Worm (Caenorhabditis elegans) whole organism, mixed stage, embryonic: ENCODE measurements around the gene F54D5.2.

Experiments
- bed-3 ChIP-seq: fragments of 200-800 bp; sonication (Bioruptor generic); optimal IDR thresholded peaks from 3 replicates; lab custom pipeline; 2018; ENCODE audit warnings: mild to moderate bottlenecking, missing genetic modification characterization, moderate library complexity, missing compliant biosample characterization
- blmp-1 ChIP-seq: fragments of 150-350 bp; optimal IDR thresholded peaks from 2 replicates; lab custom pipeline; 2014; ENCODE audit warnings: missing biosample characterization, missing genetic modification characterization
- ceh-39 ChIP-seq: fragments of 150-350 bp; optimal IDR thresholded peaks from 2 replicates; lab custom pipeline; 2014; ENCODE audit warnings: missing biosample characterization, missing genetic modification characterization
- ceh-43 ChIP-seq: fragments of 200-800 bp; sonication (Bioruptor generic); optimal IDR thresholded peaks from 2 replicates; lab custom pipeline; 2018; ENCODE audit warnings: mild to moderate bottlenecking, missing genetic modification characterization, moderate library complexity, missing compliant biosample characterization
- ceh-83 ChIP-seq: fragments of 200-800 bp; sonication (Bioruptor generic); optimal IDR thresholded peaks from 2 replicates; lab custom pipeline; 2018; ENCODE audit warnings: mild to moderate bottlenecking, missing genetic modification characterization, missing compliant biosample characterization
- ces-1 ChIP-seq: fragments of 150-350 bp; optimal IDR thresholded peaks from 2 replicates; lab custom pipeline; 2014; ENCODE audit warnings: missing biosample characterization, missing genetic modification reagents, missing genetic modification characterization
- cnd-1 ChIP-seq: fragments of 200-800 bp; sonication (Bioruptor generic); optimal IDR thresholded peaks from 2 replicates; lab custom pipeline; 2018; ENCODE audit warnings: mild to moderate bottlenecking, missing genetic modification characterization, missing compliant biosample characterization
- drap-1 ChIP-seq: fragments of 200-800 bp; sonication (Bioruptor generic); optimal IDR thresholded peaks from 3 replicates; lab custom pipeline; 2018; ENCODE audit warnings: mild to moderate bottlenecking, missing genetic modification characterization, missing compliant biosample characterization
- elt-1 ChIP-seq: sonication (generic microtip); optimal IDR thresholded peaks from 2 replicates; lab custom pipeline; 2017; ENCODE audit warnings: missing genetic modification characterization, mild to moderate bottlenecking, missing compliant biosample characterization, antibody characterized with exemption, moderate library complexity, borderline replicate concordance; ENCODE audit not compliant: insufficient read depth
- elt-3 ChIP-seq: fragments of 150-350 bp; optimal IDR thresholded peaks from 2 replicates; lab custom pipeline; 2014; ENCODE audit warnings: missing biosample characterization, missing genetic modification characterization
- flh-1 ChIP-seq: fragments of 200-800 bp; sonication (Bioruptor generic); optimal IDR thresholded peaks from 2 replicates; lab custom pipeline; 2018; ENCODE audit warnings: mild to moderate bottlenecking, missing genetic modification characterization, moderate library complexity, missing compliant biosample characterization
- ham-2 ChIP-seq: fragments of 200-800 bp; sonication (Bioruptor generic); optimal IDR thresholded peaks from 2 replicates; lab custom pipeline; 2018; ENCODE audit warnings: mild to moderate bottlenecking, missing genetic modification characterization, missing compliant biosample characterization
- hlh-1 ChIP-seq: fragments of 150-350 bp; optimal IDR thresholded peaks from 2 replicates; lab custom pipeline; 2014; ENCODE audit warnings: missing biosample characterization, missing genetic modification reagents, missing genetic modification characterization
- lin-13 ChIP-seq: fragments of 150-350 bp; optimal IDR thresholded peaks from 2 replicates; lab custom pipeline; 2014; ENCODE audit warnings: missing biosample characterization, missing genetic modification characterization
- lsy-2 ChIP-seq: fragments of 150-350 bp; optimal IDR thresholded peaks from 2 replicates; lab custom pipeline; 2014; ENCODE audit warnings: missing biosample characterization, missing genetic modification characterization
- mls-2 ChIP-seq: sonication (generic microtip); optimal IDR thresholded peaks from 2 replicates; lab custom pipeline; 2016; ENCODE audit warnings: mild to moderate bottlenecking, missing genetic modification characterization, moderate library complexity, missing compliant biosample characterization
- nhr-2 ChIP-seq: fragments of 150-350 bp; optimal IDR thresholded peaks from 2 replicates; lab custom pipeline; 2014; ENCODE audit warnings: missing biosample characterization, missing genetic modification characterization
- nhr-237 ChIP-seq: fragments of 150-350 bp; optimal IDR thresholded peaks from 2 replicates; lab custom pipeline; 2014; ENCODE audit warnings: missing biosample characterization, missing genetic modification characterization
- nhr-28 ChIP-seq: fragments of 150-350 bp; optimal IDR thresholded peaks from 2 replicates; lab custom pipeline; 2014; ENCODE audit warnings: missing biosample characterization, missing genetic modification characterization
- nhr-76 ChIP-seq: sonication (generic microtip); optimal IDR thresholded peaks from 2 replicates; lab custom pipeline; 2017; ENCODE audit warnings: missing biosample characterization, missing genetic modification characterization
- pha-4 ChIP-seq: fragments of 150-350 bp; optimal IDR thresholded peaks from 2 replicates; lab custom pipeline; 2018; ENCODE audit warnings: missing biosample characterization, missing genetic modification reagents, missing genetic modification characterization
- sem-2 ChIP-seq: fragments of 200-800 bp; sonication (Bioruptor generic); optimal IDR thresholded peaks from 2 replicates; lab custom pipeline; 2018; ENCODE audit warnings: mild to moderate bottlenecking, missing genetic modification characterization, missing compliant biosample characterization
- snpc-4 ChIP-seq: fragments of 150-350 bp; optimal IDR thresholded peaks from 2 replicates; lab custom pipeline; 2014; ENCODE audit warnings: missing biosample characterization, missing genetic modification characterization
- sptf-1 ChIP-seq: sonication (generic microtip); optimal IDR thresholded peaks from 2 replicates; lab custom pipeline; 2017; ENCODE audit warnings: mild to moderate bottlenecking, missing genetic modification characterization, moderate library complexity, missing compliant biosample characterization
- unc-120 ChIP-seq: sonication (generic microtip); optimal IDR thresholded peaks from 2 replicates; lab custom pipeline; 2017; ENCODE audit warnings: missing genetic modification characterization, missing compliant biosample characterization; ENCODE audit not compliant: poor library complexity, severe bottlenecking
- unc-39 ChIP-seq: fragments of 150-350 bp; optimal IDR thresholded peaks from 2 replicates; lab custom pipeline; 2014; ENCODE audit warnings: missing biosample characterization, missing genetic modification characterization
- unc-62 ChIP-seq: fragments of 150-350 bp; optimal IDR thresholded peaks from 2 replicates; lab custom pipeline; 2014; ENCODE audit warnings: missing biosample characterization, missing genetic modification reagents, missing genetic modification characterization
- zip-8 ChIP-seq: fragments of 150-350 bp; optimal IDR thresholded peaks from 2 replicates; lab custom pipeline; 2014; ENCODE audit warnings: missing biosample characterization, missing genetic modification characterization
- ztf-11 ChIP-seq: fragments of 150-350 bp; optimal IDR thresholded peaks from 2 replicates; lab custom pipeline; 2014; ENCODE audit warnings: missing biosample characterization, missing genetic modification characterization

F54D5.2 gene

ce11 chrII:11538741-11539140 lies 34.2 kb upstream of the F54D5.2 start, which contains the start of gene Y62F5A.9:
TSS of gene Y62F5A.9 (minus strand) at chrII:11538841.
- TF ChIP-seq pha-4 (tag; lab: Kevin White, UChicago) = no peak
- no peak for TF ChIP-seq elt-3
- no peak for TF ChIP-seq snpc-4 (tag; lab: Kevin White, UChicago)
- TF ChIP-seq unc-120 (tag; lab: Kevin White, UChicago) = no peak
- TF ChIP-seq bed-3 (GFP tag; lab: Kevin White, UChicago) = no peak
- TF ChIP-seq cnd-1 (tag; lab: Kevin White, UChicago) = no peak
- TF ChIP-seq ceh-43 (GFP tag; lab: Kevin White, UChicago) = no peak
- TF ChIP-seq ztf-11 (tag; lab: Kevin White, UChicago) = no peak
- TF ChIP-seq lsy-2 (tag; lab: Kevin White, UChicago) = peak; percentile 4

- TF ChIP-seq lsy-2 (tag; lab: Kevin White, UChicago) (peak; percentile 8), sptf-1 (tag; lab: Kevin White, UChicago) (peak; percentile 58), flh-1 (no peak), ces-1 (GFP tag; lab: Kevin White, UChicago) (peak; percentile 59)
Measured at ce11 chrII:11542385-11542784, 30.6 kb upstream of the F54D5.2 start, which contains the start of gene gtf-2E2. TSS of gene gtf-2E2 (minus strand) at chrII:11542495.

ce11 chrII:11542958-11543357 lies 30.0 kb upstream of the F54D5.2 start:
- TF ChIP-seq nhr-2 (tag; lab: Kevin White, UChicago) = peak; percentile 6
- no peak for TF ChIP-seq lin-13 (tag; lab: Kevin White, UChicago)
- TF ChIP-seq sem-2 (GFP tag; lab: Kevin White, UChicago) = no peak
- TF ChIP-seq ztf-11 (tag; lab: Kevin White, UChicago) = no peak
- TF ChIP-seq nhr-76 (tag; lab: Kevin White, UChicago) = no peak
- TF ChIP-seq hlh-1 (tag; lab: Kevin White, UChicago) = no peak
- peak; percentile 62 for TF ChIP-seq zip-8 (tag; lab: Kevin White, UChicago)
- no peak for TF ChIP-seq unc-39 (tag; lab: Kevin White, UChicago)
- no peak for TF ChIP-seq nhr-237 (tag; lab: Kevin White, UChicago)
- no peak for TF ChIP-seq snpc-4 (tag; lab: Kevin White, UChicago)
- TF ChIP-seq mls-2 (tag; lab: Kevin White, UChicago) = no peak
- no peak for TF ChIP-seq elt-1 (tag; lab: Kevin White, UChicago)
- no peak for TF ChIP-seq ham-2 (GFP tag; lab: Kevin White, UChicago)
- TF ChIP-seq pha-4 (tag; lab: Kevin White, UChicago) = no peak
- TF ChIP-seq sptf-1 (tag; lab: Kevin White, UChicago) = no peak
- peak; percentile 56 for TF ChIP-seq cnd-1 (tag; lab: Kevin White, UChicago)
- TF ChIP-seq ceh-43 (GFP tag; lab: Kevin White, UChicago) = no peak
- no peak for TF ChIP-seq unc-62 (GFP tag; lab: Kevin White, UChicago)
- TF ChIP-seq blmp-1 (tag; lab: Kevin White, UChicago) = no peak
- no peak for TF ChIP-seq drap-1 (GFP tag; lab: Kevin White, UChicago)
- no peak for TF ChIP-seq ces-1 (GFP tag; lab: Kevin White, UChicago)
- no peak for TF ChIP-seq flh-1

- no peak for TF ChIP-seq cnd-1 (tag; lab: Kevin White, UChicago)
- TF ChIP-seq hlh-1 (tag; lab: Kevin White, UChicago) = no peak
- no peak for TF ChIP-seq pha-4 (tag; lab: Kevin White, UChicago)
- TF ChIP-seq nhr-237 (tag; lab: Kevin White, UChicago) = no peak
- no peak for TF ChIP-seq ceh-39 (tag; lab: Kevin White, UChicago)
- TF ChIP-seq ztf-11 (tag; lab: Kevin White, UChicago) = no peak
- no peak for TF ChIP-seq sptf-1 (tag; lab: Kevin White, UChicago)
- no peak for TF ChIP-seq ceh-83 (GFP tag; lab: Kevin White, UChicago)
- TF ChIP-seq unc-62 (GFP tag; lab: Kevin White, UChicago) = no peak
- no peak for TF ChIP-seq ceh-43 (GFP tag; lab: Kevin White, UChicago)
- no peak for TF ChIP-seq unc-120 (tag; lab: Kevin White, UChicago)
- TF ChIP-seq sem-2 (GFP tag; lab: Kevin White, UChicago) = no peak
- TF ChIP-seq nhr-28 (tag; lab: Kevin White, UChicago) = no peak
Measured at ce11 chrII:11544714-11545113, 28.3 kb upstream of the F54D5.2 start, which contains the start of gene F54D5.9. TSS of gene F54D5.9 (minus strand) at chrII:11544828.
